Worm (Caenorhabditis elegans) whole organism, L1 larva: Measurements from ENCODE around the gene fem-3.

Experiments
- aha-1 ChIP-seq: fragments of 150-350 bp; optimal IDR thresholded peaks from 2 replicates; lab custom pipeline; 2014; ENCODE audit warnings: missing biosample characterization, missing genetic modification characterization
- aly-2 ChIP-seq: fragments of 150-350 bp; optimal IDR thresholded peaks from 2 replicates; lab custom pipeline; 2014; ENCODE audit warnings: missing biosample characterization, missing genetic modification characterization
- irx-1 ChIP-seq: sonication (generic microtip); optimal IDR thresholded peaks from 2 replicates; lab custom pipeline; 2016; ENCODE audit warnings: missing genetic modification characterization, missing compliant biosample characterization
- lin-35 ChIP-seq, 2 experiments: fragments of 150-350 bp; optimal IDR thresholded peaks; 2 replicates each; lab custom pipeline; 2014; ENCODE audit warnings: missing biosample characterization in 2 of 2, missing genetic modification characterization in 2 of 2, missing genetic modification reagents in 2 of 2
- nhr-11 ChIP-seq: fragments of 150-350 bp; optimal IDR thresholded peaks from 2 replicates; lab custom pipeline; 2014; ENCODE audit warnings: missing biosample characterization, missing genetic modification characterization
- nhr-20 ChIP-seq: sonication (generic microtip); optimal IDR thresholded peaks from 2 replicates; lab custom pipeline; 2016; ENCODE audit warnings: mild to moderate bottlenecking, missing genetic modification characterization, missing compliant biosample characterization
- nhr-28 ChIP-seq: fragments of 150-350 bp; optimal IDR thresholded peaks from 2 replicates; lab custom pipeline; 2014; ENCODE audit warnings: missing biosample characterization, missing genetic modification characterization
- nhr-76 ChIP-seq: sonication (generic microtip); optimal IDR thresholded peaks from 2 replicates; lab custom pipeline; 2017; ENCODE audit warnings: missing biosample characterization, missing genetic modification characterization
- sox-4 ChIP-seq: sonication (generic microtip); optimal IDR thresholded peaks from 2 replicates; lab custom pipeline; 2016; ENCODE audit warnings: missing genetic modification characterization, missing compliant biosample characterization
- unc-62 ChIP-seq: fragments of 150-350 bp; optimal IDR thresholded peaks from 2 replicates; lab custom pipeline; 2014; ENCODE audit warnings: missing biosample characterization, missing genetic modification reagents, missing genetic modification characterization

DNA sequence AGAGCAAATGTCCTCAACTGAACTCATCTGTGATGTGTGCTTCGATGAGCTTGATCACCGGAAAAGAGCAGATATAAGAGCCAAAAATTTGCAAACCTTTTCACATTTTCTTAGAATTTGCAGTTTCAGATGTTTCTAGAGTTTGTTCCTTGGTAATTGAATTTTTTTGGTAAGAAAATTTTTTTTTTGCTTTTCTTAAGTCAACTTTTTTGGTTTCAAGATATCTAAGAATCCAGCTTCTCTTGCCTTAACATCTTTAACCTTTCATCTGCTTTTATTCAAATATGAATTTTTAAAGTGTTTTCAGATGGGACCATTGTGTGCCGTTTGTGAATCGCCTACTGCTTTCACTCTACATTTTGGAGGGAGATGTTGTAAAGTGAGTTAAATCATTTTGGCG, 35.1 kb upstream of the fem-3 start, which contains the start of gene nhr-11:
- TF ChIP-seq unc-62 (GFP tag; lab: Kevin White, UChicago): no peak
- TF ChIP-seq nhr-76 (tag; lab: Kevin White, UChicago): no peak
- TF ChIP-seq nhr-28 (tag; lab: Kevin White, UChicago): no peak
- no peak for TF ChIP-seq aha-1 (tag; lab: Kevin White, UChicago)
- no peak for TF ChIP-seq nhr-11
- TF ChIP-seq sox-4 (tag; lab: Kevin White, UChicago): no peak
- no peak for TF ChIP-seq lin-35 (GFP tag; optimal IDR thresholded peaks at IDR 0.05; lab: Kevin White, UChicago)
- TF ChIP-seq irx-1: no peak
- no peak for TF ChIP-seq aly-2
- no peak for TF ChIP-seq nhr-20 (tag; lab: Kevin White, UChicago)
